Fruit fly (Drosophila melanogaster): Measurements from ENCODE around the gene CG43336.

The CG43336 gene

dm6 chr3R:15676186-15677073 is 39.5 kb downstream of the CG43336 start (continued):
- TF ChIP-seq grau (tag; optimal IDR thresholded peaks at IDR 0.05) (peak; percentile 68), gem (tag; optimal IDR thresholded peaks at IDR 0.05) (peak; percentile 79), CoRest (tag; optimal IDR thresholded peaks at IDR 0.05) (peak; percentile 57), CG3838 (GFP tag; optimal IDR thresholded peaks at IDR 0.05) (peak; percentile 46), CG33557 (GFP tag; optimal IDR thresholded peaks at IDR 0.05) (peak; percentile 80), dati (GFP tag; IDR thresholded peaks at IDR 0.05) (peak; percentile 23; the same call in 1 of the 2 replicates), gce (GFP tag; IDR thresholded peaks at IDR 0.05) (0 out of 3 replicates have a peak, but pooled peaks have one; percentile 61), zf30C (GFP tag; optimal IDR thresholded peaks at IDR 0.05) (peak; percentile 30), sisA (GFP tag; IDR thresholded peaks at IDR 0.05) (peak; percentile 48), E2f2 (GFP tag; IDR thresholded peaks at IDR 0.05) (0 out of 2 replicates have a peak, but pooled peaks have one; percentile 17), Dfd (GFP tag; optimal IDR thresholded peaks at IDR 0.05) (no peak), CG42726 (GFP tag; IDR thresholded peaks at IDR 0.05; ENCODE audit: partially characterized antibody) (no peak), knrl (GFP tag; IDR thresholded peaks at IDR 0.05; ENCODE audit: partially characterized antibody) (no peak), Atf-2 (GFP tag; optimal IDR thresholded peaks at IDR 0.05) (peak; percentile 31), lola (GFP tag; optimal IDR thresholded peaks at IDR 0.05) (peak in 1 of 3 experiments; percentile 57), Elba2 (GFP tag; optimal IDR thresholded peaks at IDR 0.05) (no peak), salm (tag; optimal IDR thresholded peaks at IDR 0.05) (peak; percentile 59), Stat92E (GFP tag; optimal IDR thresholded peaks at IDR 0.05) (no peak), CG13775 (GFP tag; optimal IDR thresholded peaks at IDR 0.05) (peak; percentile 48), CG17385 (GFP tag; optimal IDR thresholded peaks at IDR 0.05) (peak; percentile 35), CG10543 (GFP tag; optimal IDR thresholded peaks at IDR 0.05) (no peak), CG6854 (GFP tag; optimal IDR thresholded peaks at IDR 0.05) (no peak), PHDP (tag; optimal IDR thresholded peaks at IDR 0.05) (peak; percentile 57), esg (GFP tag; conservative IDR thresholded peaks at IDR 0.05) (0 out of 2 replicates have a peak, but pooled peaks have one; percentile 13), Oli (tag; optimal IDR thresholded peaks at IDR 0.05) (peak; percentile 48), CG17568 (GFP tag; optimal IDR thresholded peaks at IDR 0.05) (peak; percentile 0), twi (tag; optimal IDR thresholded peaks at IDR 0.05) (peak; percentile 73), nmo (GFP tag; optimal IDR thresholded peaks at IDR 0.05) (peak; percentile 56), Camta (GFP tag; optimal IDR thresholded peaks at IDR 0.05) (peak; percentile 57), danr (GFP tag; IDR thresholded peaks at IDR 0.05) (no peak), tin (GFP tag; optimal IDR thresholded peaks at IDR 0.05) (peak; percentile 7), so (GFP tag; IDR thresholded peaks at IDR 0.05) (no peak), croc (GFP tag; conservative IDR thresholded peaks at IDR 0.05) (peak; percentile 18; the same call in 1 of the 3 replicates), CG18011 (GFP tag; optimal IDR thresholded peaks at IDR 0.05) (no peak), CG16863 (GFP tag; optimal IDR thresholded peaks at IDR 0.05) (peak; percentile 42), CG18619 (GFP tag; optimal IDR thresholded peaks at IDR 0.05) (peak; percentile 50), CG1603 (tag; optimal IDR thresholded peaks at IDR 0.05) (peak; percentile 81), Hr3 (GFP tag; optimal IDR thresholded peaks at IDR 0.05) (peak; percentile 56), luna (GFP tag; optimal IDR thresholded peaks at IDR 0.05) (no peak), Hsf (GFP tag; optimal IDR thresholded peaks at IDR 0.05) (peak; percentile 50), Dp (GFP tag; optimal IDR thresholded peaks at IDR 0.05) (no peak), otp (GFP tag; IDR thresholded peaks at IDR 0.05) (peak; percentile 62; the same call in 1 of the 3 replicates), Dek (tag; optimal IDR thresholded peaks at IDR 0.05) (peak; percentile 4), CG4820 (GFP tag; optimal IDR thresholded peaks at IDR 0.05) (peak; percentile 10), ATbp (GFP tag; optimal IDR thresholded peaks at IDR 0.05) (peak; percentile 79), wek (GFP tag; optimal IDR thresholded peaks at IDR 0.05) (peak; percentile 41), CG12769 (tag; optimal IDR thresholded peaks at IDR 0.05) (peak; percentile 32)
